Fruit fly (Drosophila melanogaster) whole organism, prepupa: ENCODE data around the gene chas.

Experiments used
- CG11762 ChIP-seq: fragments of 200-800 bp; sonication (Bioruptor generic); optimal IDR thresholded peaks from 3 replicates; lab custom pipeline; 2016; ENCODE audit warnings: missing biosample characterization, missing genetic modification characterization; ENCODE audit not compliant: insufficient read depth
- CG34406 ChIP-seq: fragments of 200-800 bp; sonication (Bioruptor generic); optimal IDR thresholded peaks from 3 replicates; lab custom pipeline; 2016; ENCODE audit warnings: missing biosample characterization, missing genetic modification characterization
- CG6276 ChIP-seq: fragments of 200-800 bp; sonication (Bioruptor generic); optimal IDR thresholded peaks from 2 replicates; lab custom pipeline; 2017; ENCODE audit warnings: missing biosample characterization, mild to moderate bottlenecking, missing genetic modification characterization
- CG8319 ChIP-seq: fragments of 200-800 bp; sonication (Bioruptor generic); optimal IDR thresholded peaks from 3 replicates; lab custom pipeline; 2016; ENCODE audit warnings: missing biosample characterization, missing genetic modification characterization
- Hr38 ChIP-seq: sonication (Bioruptor generic); optimal IDR thresholded peaks from 2 replicates; lab custom pipeline; 2016; ENCODE audit warnings: missing biosample characterization, missing genetic modification characterization
- Hr39 ChIP-seq: fragments of 200-800 bp; sonication (Bioruptor generic); optimal IDR thresholded peaks from 2 replicates; lab custom pipeline; 2016; ENCODE audit warnings: missing biosample characterization, missing genetic modification characterization
- Lpt ChIP-seq: fragments of 200-800 bp; sonication (Bioruptor generic); optimal IDR thresholded peaks from 3 replicates; lab custom pipeline; 2016; ENCODE audit warnings: missing biosample characterization, missing genetic modification characterization
- Sox14 ChIP-seq: fragments of 200-800 bp; sonication (Bioruptor generic); optimal IDR thresholded peaks from 3 replicates; lab custom pipeline; 2016; ENCODE audit warnings: missing biosample characterization, missing genetic modification characterization
- net ChIP-seq: fragments of 200-800 bp; sonication (Bioruptor generic); optimal IDR thresholded peaks from 3 replicates; lab custom pipeline; 2016; ENCODE audit warnings: missing biosample characterization, missing genetic modification characterization
- pdm3 ChIP-seq: fragments of 200-800 bp; sonication (Bioruptor generic); optimal IDR thresholded peaks from 3 replicates; lab custom pipeline; 2016; ENCODE audit warnings: missing biosample characterization, missing genetic modification characterization
- svp ChIP-seq: fragments of 200-800 bp; sonication (Bioruptor generic); peaks from one replicate; lab custom pipeline; 2016; ENCODE audit warnings: missing biosample characterization, missing genetic modification characterization

dm6 chrX:17640837-17641236 is 57.7 kb downstream of the chas start:
- TF ChIP-seq pdm3 (no peak), CG34406 (GFP tag; lab: Kevin White, UChicago) (no peak), CG8319 (GFP tag; lab: Kevin White, UChicago) (no peak), Lpt (no peak), Hr38 (no peak), Sox14 (GFP tag; lab: Kevin White, UChicago) (no peak), CG11762 (GFP tag; lab: Kevin White, UChicago) (no peak), Hr39 (no peak), svp (GFP tag; lab: Kevin White, UChicago) (no peak), net (no peak), CG6276 (no peak)
